Worm (Caenorhabditis elegans) whole organism, L1 larva: ENCODE data around the gene Y48D7A.1.

ENCODE experiments used
- alr-1 ChIP-seq: fragments of 200-800 bp; sonication (Bioruptor generic); optimal IDR thresholded peaks from 2 replicates; lab custom pipeline; 2018; ENCODE audit warnings: borderline replicate concordance, mild to moderate bottlenecking, missing genetic modification characterization, missing compliant biosample characterization
- ces-1 ChIP-seq: fragments of 150-350 bp; optimal IDR thresholded peaks from 2 replicates; lab custom pipeline; 2014; ENCODE audit warnings: missing biosample characterization, missing genetic modification reagents, missing genetic modification characterization
- nhr-11 ChIP-seq: fragments of 150-350 bp; optimal IDR thresholded peaks from 2 replicates; lab custom pipeline; 2014; ENCODE audit warnings: missing biosample characterization, missing genetic modification characterization
- nhr-237 ChIP-seq: fragments of 150-350 bp; optimal IDR thresholded peaks from 2 replicates; lab custom pipeline; 2014; ENCODE audit warnings: missing biosample characterization, missing genetic modification characterization
- rnt-1 ChIP-seq: sonication (generic microtip); optimal IDR thresholded peaks from 2 replicates; lab custom pipeline; 2016; ENCODE audit warnings: mild to moderate bottlenecking, missing genetic modification characterization, moderate library complexity, missing compliant biosample characterization
- ztf-11 ChIP-seq, 2 experiments: sonication (generic microtip); optimal IDR thresholded peaks; 2 replicates each; lab custom pipeline; 2016 to 2017; ENCODE audit warnings: missing genetic modification characterization in 2 of 2, missing biosample characterization in 1 of 2, missing compliant biosample characterization in 1 of 2

ce11 chrX:3023552-3024183 is 14.4 kb downstream of the Y48D7A.1 start:
- TF ChIP-seq rnt-1 (tag; lab: Kevin White, UChicago) (peak; percentile 38), nhr-11 (tag; lab: Kevin White, UChicago) (no peak), ces-1 (GFP tag; lab: Kevin White, UChicago) (no peak), ztf-11 (tag; optimal IDR thresholded peaks at IDR 0.05; lab: Kevin White, UChicago) (no peak), nhr-237 (tag; lab: Kevin White, UChicago) (no peak), alr-1 (tag; lab: Kevin White, UChicago) (no peak)
